Worm (Caenorhabditis elegans) whole organism, late embryonic: ENCODE data around the gene Y57G11A.5.

Source experiments
- F13H6.1 ChIP-seq: sonication (generic microtip); optimal IDR thresholded peaks from 2 replicates; lab custom pipeline; 2016; ENCODE audit warnings: missing genetic modification characterization, missing compliant biosample characterization
- ama-1 ChIP-seq: fragments of 150-350 bp; optimal IDR thresholded peaks from 2 replicates; lab custom pipeline; 2014
- ceh-14 ChIP-seq: sonication (generic microtip); optimal IDR thresholded peaks from 2 replicates; lab custom pipeline; 2016; ENCODE audit warnings: missing genotype, missing genetic modification characterization, missing compliant biosample characterization
- ceh-34 ChIP-seq: sonication (generic microtip); optimal IDR thresholded peaks from 2 replicates; lab custom pipeline; 2016; ENCODE audit warnings: mild to moderate bottlenecking, missing genetic modification characterization, missing compliant biosample characterization
- fkh-10 ChIP-seq: fragments of 150-350 bp; optimal IDR thresholded peaks from 2 replicates; lab custom pipeline; 2014; ENCODE audit warnings: missing biosample characterization, missing genetic modification reagents, missing genetic modification characterization
- lim-6 ChIP-seq: sonication (generic microtip); optimal IDR thresholded peaks from 2 replicates; lab custom pipeline; 2016; ENCODE audit warnings: missing genetic modification characterization, missing compliant biosample characterization
- nfya-1 ChIP-seq: sonication (generic microtip); optimal IDR thresholded peaks from 2 replicates; lab custom pipeline; 2017; ENCODE audit warnings: missing genetic modification characterization, mild to moderate bottlenecking, missing compliant biosample characterization, antibody characterized with exemption, moderate library complexity
- pqm-1 ChIP-seq: sonication (generic microtip); optimal IDR thresholded peaks from 2 replicates; lab custom pipeline; 2016; ENCODE audit warnings: missing genetic modification characterization, missing compliant biosample characterization
- sox-4 ChIP-seq: sonication (generic microtip); optimal IDR thresholded peaks from 2 replicates; lab custom pipeline; 2017; ENCODE audit warnings: mild to moderate bottlenecking, missing genetic modification characterization, inconsistent platforms, missing compliant biosample characterization
- ttx-3 ChIP-seq: sonication (generic microtip); optimal IDR thresholded peaks from 2 replicates; lab custom pipeline; 2016; ENCODE audit warnings: missing genetic modification reagents, missing genetic modification characterization, missing compliant biosample characterization
- unc-42 ChIP-seq: sonication (generic microtip); optimal IDR thresholded peaks from 2 replicates; lab custom pipeline; 2016; ENCODE audit warnings: missing genotype, missing genetic modification characterization, missing compliant biosample characterization
- unc-86 ChIP-seq: sonication (generic microtip); optimal IDR thresholded peaks from 2 replicates; lab custom pipeline; 2016; ENCODE audit warnings: missing genetic modification characterization, missing compliant biosample characterization

- no peak for TF ChIP-seq ama-1
- TF ChIP-seq unc-86 (tag; lab: Kevin White, UChicago): no peak
- no peak for TF ChIP-seq F13H6.1 (tag; lab: Kevin White, UChicago)
- TF ChIP-seq fkh-10 (GFP tag; lab: Kevin White, UChicago): no peak
- no peak for TF ChIP-seq ceh-34
- no peak for TF ChIP-seq unc-42 (tag; lab: Kevin White, UChicago)
- TF ChIP-seq sox-4 (tag; lab: Kevin White, UChicago): no peak
- no peak for TF ChIP-seq lim-6
- no peak for TF ChIP-seq nfya-1 (tag; lab: Kevin White, UChicago)
- no peak for TF ChIP-seq ceh-14 (tag; lab: Kevin White, UChicago)
- no peak for TF ChIP-seq ttx-3 (tag; lab: Kevin White, UChicago)
- no peak for TF ChIP-seq pqm-1
Observed at ce11 chrIV:14519423-14519822, 7.1 kb upstream of the Y57G11A.5 start, which contains the start of the genes Y57G11A.2 and T27E7.1.
